Worm (Caenorhabditis elegans) whole organism, early embryonic: ENCODE results near the gene K09F5.1.

Experiments used
- B0310.2 ChIP-seq: sonication (generic microtip); optimal IDR thresholded peaks from 2 replicates; lab custom pipeline; 2016; ENCODE audit warnings: mild to moderate bottlenecking, missing genetic modification characterization, missing compliant biosample characterization
- F13C5.2 ChIP-seq: sonication (generic microtip); optimal IDR thresholded peaks from 2 replicates; lab custom pipeline; 2017; ENCODE audit warnings: mild to moderate bottlenecking, missing genetic modification characterization, inconsistent platforms, missing compliant biosample characterization
- aly-1 ChIP-seq: sonication (generic microtip); optimal IDR thresholded peaks from 2 replicates; lab custom pipeline; 2016; ENCODE audit warnings: missing genetic modification characterization, missing compliant biosample characterization
- ama-1 ChIP-seq: fragments of 150-350 bp; optimal IDR thresholded peaks from 2 replicates; lab custom pipeline; 2014
- ceh-13 ChIP-seq: fragments of 200-800 bp; sonication (Bioruptor generic); optimal IDR thresholded peaks from 2 replicates; lab custom pipeline; 2018; ENCODE audit warnings: mild to moderate bottlenecking, missing genetic modification characterization, missing compliant biosample characterization
- ceh-36 ChIP-seq: sonication (generic microtip); optimal IDR thresholded peaks from 2 replicates; lab custom pipeline; 2016; ENCODE audit warnings: missing genetic modification characterization, inconsistent platforms, missing compliant biosample characterization
- ets-7 ChIP-seq: sonication (generic microtip); optimal IDR thresholded peaks from 2 replicates; lab custom pipeline; 2016; ENCODE audit warnings: missing genotype, missing genetic modification characterization, missing compliant biosample characterization
- flt-1 ChIP-seq: fragments of 200-800 bp; sonication (Bioruptor generic); IDR thresholded peaks from 2 replicates; pipeline ENCODE4 v1.3.6; 2022; ENCODE audit warnings: missing genetic modification characterization, missing compliant biosample characterization
- hmbx-1 ChIP-seq: sonication (generic microtip); optimal IDR thresholded peaks from 2 replicates; lab custom pipeline; 2016; ENCODE audit warnings: mild to moderate bottlenecking, missing genetic modification characterization, missing compliant biosample characterization
- hmg-4 ChIP-seq: fragments of 200-800 bp; sonication (Bioruptor generic); optimal IDR thresholded peaks from 2 replicates; lab custom pipeline; 2018; ENCODE audit warnings: mild to moderate bottlenecking, missing genetic modification characterization, missing compliant biosample characterization
- pes-1 ChIP-seq: fragments of 200-800 bp; sonication (Bioruptor generic); IDR thresholded peaks from 2 replicates; pipeline ENCODE4 v1.3.6; 2022; ENCODE audit warnings: missing genetic modification reagents, missing genetic modification characterization, missing compliant biosample characterization
- scrt-1 ChIP-seq: fragments of 200-800 bp; sonication (Bioruptor generic); IDR thresholded peaks from 2 replicates; pipeline ENCODE4 v1.3.6; 2022; ENCODE audit warnings: missing genetic modification characterization, missing compliant biosample characterization
- sea-1 ChIP-seq: fragments of 200-800 bp; sonication (Bioruptor generic); conservative IDR thresholded peaks from 2 replicates; pipeline ENCODE4 v1.3.6; 2022; ENCODE audit warnings: missing genetic modification characterization, missing compliant biosample characterization

DNA sequence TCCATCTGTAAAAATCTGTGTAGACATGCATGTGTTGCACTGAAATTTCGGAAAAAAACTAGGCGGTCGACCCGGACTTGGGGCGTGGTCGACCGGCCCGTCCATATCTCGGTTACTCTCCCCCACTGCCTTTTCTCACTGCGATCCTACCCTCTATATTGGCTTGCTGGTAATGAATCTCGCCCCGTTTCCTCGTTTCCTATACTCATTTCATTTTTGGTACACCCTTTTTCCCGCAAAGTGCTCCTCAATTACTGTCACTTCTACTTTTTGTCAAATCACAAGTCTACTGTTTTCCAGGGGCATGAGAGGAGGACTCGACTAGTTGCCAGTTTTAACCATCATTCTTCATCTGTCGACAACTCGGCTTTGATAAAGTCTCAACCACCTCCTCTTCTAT is 20.5 kb upstream of the K09F5.1 start, which contains the start of gene K09F5.6:
- TF ChIP-seq ama-1 (no peak), hmbx-1 (tag; lab: Kevin White, UChicago) (no peak), ets-7 (tag; lab: Kevin White, UChicago) (no peak), hmg-4 (GFP tag; lab: Kevin White, UChicago) (no peak), scrt-1 (no peak), ceh-36 (tag; lab: Kevin White, UChicago) (no peak), F13C5.2 (no peak), sea-1 (GFP tag; lab: Robert Waterston, UW) (no peak), B0310.2 (tag; lab: Kevin White, UChicago) (no peak), pes-1 (GFP tag; lab: Robert Waterston, UW) (no peak), flt-1 (no peak), ceh-13 (GFP tag; lab: Kevin White, UChicago) (no peak), aly-1 (tag; lab: Kevin White, UChicago) (peak; percentile 23)
